Fruit fly (Drosophila melanogaster) whole organism, embryonic: ENCODE data around the gene CG5188.

Experiments
- Ada2b ChIP-seq: fragments of 200-800 bp; sonication (Bioruptor generic); IDR thresholded peaks from 2 replicates; pipeline ENCODE4 v1.3.6; 2022; ENCODE audit warnings: missing biosample characterization, missing genetic modification characterization
- Aef1 ChIP-seq: fragments of 200-800 bp; sonication (Bioruptor generic); IDR thresholded peaks from 3 replicates; pipeline ENCODE4 v1.3.6; 2022; ENCODE audit warnings: missing biosample characterization, missing genetic modification characterization
- CG10321 ChIP-seq: fragments of 200-800 bp; sonication (Bioruptor generic); IDR thresholded peaks from 2 replicates; pipeline ENCODE4 v1.3.6; 2022; ENCODE audit warnings: missing biosample characterization, missing genetic modification characterization
- CG10366 ChIP-seq: fragments of 200-800 bp; sonication (Bioruptor generic); IDR thresholded peaks from 2 replicates; pipeline ENCODE4 v1.3.6; 2022; ENCODE audit warnings: missing biosample characterization, missing genetic modification characterization
- CG10431 ChIP-seq: fragments of 200-800 bp; sonication (Bioruptor generic); optimal IDR thresholded peaks from 3 replicates; lab custom pipeline; 2018; ENCODE audit warnings: missing biosample characterization, mild to moderate bottlenecking, missing genetic modification characterization
- CG10979 ChIP-seq: fragments of 200-800 bp; sonication (Bioruptor generic); optimal IDR thresholded peaks from 2 replicates; lab custom pipeline; 2018; ENCODE audit warnings: missing biosample characterization, mild to moderate bottlenecking, missing genetic modification characterization, moderate library complexity
- CG12391 ChIP-seq: fragments of 200-800 bp; sonication (Bioruptor generic); optimal IDR thresholded peaks from 3 replicates; lab custom pipeline; 2018; ENCODE audit warnings: missing biosample characterization, mild to moderate bottlenecking, missing genetic modification characterization, moderate library complexity
- CG13296 ChIP-seq: fragments of 200-800 bp; sonication (Bioruptor generic); optimal IDR thresholded peaks from 3 replicates; lab custom pipeline; 2018; ENCODE audit warnings: missing biosample characterization, mild to moderate bottlenecking, missing genetic modification characterization
- CG15011 ChIP-seq: fragments of 200-800 bp; sonication (Bioruptor generic); optimal IDR thresholded peaks from 3 replicates; lab custom pipeline; 2018; ENCODE audit warnings: missing biosample characterization, mild to moderate bottlenecking, missing genetic modification characterization
- CG1529 ChIP-seq: fragments of 200-800 bp; sonication (Bioruptor generic); optimal IDR thresholded peaks from 3 replicates; lab custom pipeline; 2018; ENCODE audit warnings: missing biosample characterization, missing genetic modification characterization
- CG18262 ChIP-seq: fragments of 200-800 bp; optimal IDR thresholded peaks from 3 replicates; lab custom pipeline; 2019; ENCODE audit warnings: missing biosample characterization, mild to moderate bottlenecking, missing genetic modification characterization, moderate library complexity
- CG30431 ChIP-seq: fragments of 200-800 bp; sonication (Bioruptor generic); optimal IDR thresholded peaks from 2 replicates; lab custom pipeline; 2017; ENCODE audit warnings: missing biosample characterization, missing genetic modification characterization
- CG32767 ChIP-seq: fragments of 200-800 bp; sonication (Bioruptor generic); IDR thresholded peaks from 2 replicates; pipeline ENCODE4 v1.3.6; 2022; ENCODE audit warnings: missing biosample characterization, missing genetic modification characterization
- CG34422 ChIP-seq: fragments of 200-800 bp; sonication (Bioruptor generic); IDR thresholded peaks from 3 replicates; pipeline ENCODE4 v1.3.6; 2022; ENCODE audit warnings: missing biosample characterization, missing genetic modification characterization
- CG3847 ChIP-seq: fragments of 200-800 bp; sonication (Bioruptor generic); IDR thresholded peaks from 2 replicates; pipeline ENCODE4 v1.3.6; 2022; ENCODE audit warnings: missing biosample characterization, missing genetic modification characterization
- CG6791 ChIP-seq: fragments of 200-800 bp; sonication (Bioruptor generic); IDR thresholded peaks from 3 replicates; pipeline ENCODE4 v1.3.6; 2022; ENCODE audit warnings: missing biosample characterization, missing genetic modification characterization; ENCODE audit not compliant: partially characterized antibody
- CG7987 ChIP-seq: fragments of 200-800 bp; sonication (Bioruptor generic); optimal IDR thresholded peaks from 2 replicates; lab custom pipeline; 2018; ENCODE audit warnings: missing biosample characterization, mild to moderate bottlenecking, missing genetic modification characterization, moderate library complexity
- CG8089 ChIP-seq: fragments of 200-800 bp; sonication (Bioruptor generic); optimal IDR thresholded peaks from 3 replicates; lab custom pipeline; 2016; ENCODE audit warnings: missing biosample characterization, missing genetic modification characterization
- CG8281 ChIP-seq: fragments of 200-800 bp; sonication (Bioruptor generic); optimal IDR thresholded peaks from 2 replicates; lab custom pipeline; 2018; ENCODE audit warnings: missing biosample characterization, mild to moderate bottlenecking, missing genetic modification characterization, moderate library complexity
- CG9609 ChIP-seq: fragments of 200-800 bp; sonication (Bioruptor generic); optimal IDR thresholded peaks from 3 replicates; lab custom pipeline; 2016; ENCODE audit warnings: missing biosample characterization, missing genetic modification characterization
- CG9797 ChIP-seq: fragments of 200-800 bp; sonication (Bioruptor generic); optimal IDR thresholded peaks from 3 replicates; lab custom pipeline; 2018; ENCODE audit warnings: missing biosample characterization, mild to moderate bottlenecking, missing genetic modification characterization
- CG9876 ChIP-seq: fragments of 200-800 bp; sonication (Bioruptor generic); optimal IDR thresholded peaks from 2 replicates; lab custom pipeline; 2016; ENCODE audit warnings: missing biosample characterization, missing genetic modification characterization
- Dll ChIP-seq: fragments of 200-800 bp; sonication (Bioruptor generic); IDR thresholded peaks from 4 replicates; pipeline ENCODE4 v1.3.6; 2022; ENCODE audit warnings: missing biosample characterization, missing genetic modification characterization; ENCODE audit not compliant: partially characterized antibody
- Drgx ChIP-seq: fragments of 200-800 bp; sonication (Bioruptor generic); IDR thresholded peaks from 2 replicates; pipeline ENCODE4 v1.3.6; 2022; ENCODE audit warnings: missing biosample characterization, missing genetic modification characterization
- HmgD ChIP-seq: fragments of 200-800 bp; sonication (Bioruptor generic); optimal IDR thresholded peaks from 3 replicates; lab custom pipeline; 2016; ENCODE audit warnings: missing biosample characterization, missing genetic modification characterization
- Meics ChIP-seq: fragments of 200-800 bp; sonication (Bioruptor generic); optimal IDR thresholded peaks from 2 replicates; lab custom pipeline; 2017; ENCODE audit warnings: missing biosample characterization, mild to moderate bottlenecking, missing genetic modification characterization
- Sin3A ChIP-seq: fragments of >200 bp; optimal IDR thresholded peaks from 2 replicates; lab custom pipeline; 2018
- Sry-δ ChIP-seq: fragments of 200-800 bp; sonication (Bioruptor generic); optimal IDR thresholded peaks from 2 replicates; lab custom pipeline; 2016; ENCODE audit warnings: missing biosample characterization, missing genetic modification characterization
- al ChIP-seq: fragments of 200-800 bp; sonication (Bioruptor generic); IDR thresholded peaks from 2 replicates; pipeline ENCODE4 v1.3.6; 2022; ENCODE audit warnings: missing biosample characterization, missing genetic modification characterization
- az2 ChIP-seq: fragments of 200-800 bp; sonication (Bioruptor generic); optimal IDR thresholded peaks from 3 replicates; lab custom pipeline; 2016; ENCODE audit warnings: missing biosample characterization, missing genetic modification characterization
- btn ChIP-seq: fragments of 200-800 bp; sonication (Bioruptor generic); optimal IDR thresholded peaks from 2 replicates; lab custom pipeline; 2016; ENCODE audit warnings: missing biosample characterization, missing genetic modification characterization
- chn ChIP-seq: fragments of 200-800 bp; sonication (Bioruptor generic); optimal IDR thresholded peaks from 2 replicates; lab custom pipeline; 2016; ENCODE audit warnings: missing biosample characterization, missing genetic modification characterization
- crol ChIP-seq: fragments of 200-800 bp; sonication (Bioruptor generic); IDR thresholded peaks from 2 replicates; pipeline ENCODE4 v1.3.6; 2022; ENCODE audit warnings: missing biosample characterization, missing genetic modification characterization
- cwo ChIP-seq: fragments of 200-800 bp; sonication (Bioruptor generic); optimal IDR thresholded peaks from 3 replicates; lab custom pipeline; 2017; ENCODE audit warnings: missing biosample characterization, missing genetic modification characterization, mild to moderate bottlenecking, moderate library complexity, missing genetic modification reagents
- dati ChIP-seq: fragments of 200-800 bp; sonication (Bioruptor generic); IDR thresholded peaks from 2 replicates; pipeline ENCODE4 v1.3.6; 2022; ENCODE audit warnings: missing biosample characterization, missing genetic modification characterization
- dmrt11E ChIP-seq: fragments of 200-800 bp; sonication (Bioruptor generic); optimal IDR thresholded peaks from 3 replicates; lab custom pipeline; 2018; ENCODE audit warnings: missing biosample characterization, mild to moderate bottlenecking, missing genetic modification characterization, moderate library complexity
- dpn ChIP-seq, 2 experiments: fragments of 200-800 bp; sonication (Bioruptor generic); optimal IDR thresholded peaks; 3 replicates each; lab custom pipeline; 2016; ENCODE audit warnings: missing biosample characterization in 2 of 2, missing genetic modification characterization in 2 of 2
- ftz-f1 ChIP-seq: fragments of 200-800 bp; sonication (Bioruptor generic); optimal IDR thresholded peaks from 2 replicates; lab custom pipeline; 2016; ENCODE audit warnings: missing biosample characterization, missing genetic modification characterization
- gsb ChIP-seq: fragments of 200-800 bp; sonication (Bioruptor generic); IDR thresholded peaks from 2 replicates; pipeline ENCODE4 v1.3.6; 2022; ENCODE audit warnings: missing biosample characterization, missing genetic modification characterization
- ham ChIP-seq: fragments of 200-800 bp; sonication (Bioruptor generic); IDR thresholded peaks from 2 replicates; pipeline ENCODE4 v1.3.6; 2022; ENCODE audit warnings: missing biosample characterization, missing genetic modification characterization
- hbn ChIP-seq: fragments of 200-800 bp; sonication (Bioruptor generic); IDR thresholded peaks from 2 replicates; pipeline ENCODE4 v1.3.6; 2022; ENCODE audit warnings: missing biosample characterization, missing genetic modification characterization; ENCODE audit not compliant: partially characterized antibody
- inv ChIP-seq: fragments of 200-800 bp; sonication (Bioruptor generic); IDR thresholded peaks from 2 replicates; pipeline ENCODE4 v1.3.6; 2022; ENCODE audit warnings: missing biosample characterization, missing genetic modification characterization; ENCODE audit not compliant: partially characterized antibody
- mam ChIP-seq: fragments of 200-800 bp; sonication (Bioruptor generic); optimal IDR thresholded peaks from 3 replicates; lab custom pipeline; 2016; ENCODE audit warnings: missing biosample characterization, missing genetic modification characterization
- oc ChIP-seq: fragments of 200-800 bp; sonication (Bioruptor generic); optimal IDR thresholded peaks from 2 replicates; lab custom pipeline; 2018; ENCODE audit warnings: missing biosample characterization, mild to moderate bottlenecking, missing genetic modification characterization, moderate library complexity
- otp ChIP-seq: fragments of 200-800 bp; sonication (Bioruptor generic); IDR thresholded peaks from 3 replicates; pipeline ENCODE4, ENCODE4 v1.3.6; 2022; ENCODE audit warnings: missing biosample characterization, missing genetic modification characterization
- pita ChIP-seq: fragments of 200-800 bp; sonication (Bioruptor generic); optimal IDR thresholded peaks from 2 replicates; lab custom pipeline; 2017; ENCODE audit warnings: missing biosample characterization, mild to moderate bottlenecking, missing genetic modification characterization
- psq ChIP-seq: fragments of 200-800 bp; sonication (Bioruptor generic); optimal IDR thresholded peaks from 2 replicates; lab custom pipeline; 2017; ENCODE audit warnings: missing biosample characterization, missing genetic modification characterization
- run ChIP-seq: fragments of 200-800 bp; sonication (Bioruptor generic); optimal IDR thresholded peaks from 3 replicates; lab custom pipeline; 2018; ENCODE audit warnings: missing biosample characterization, mild to moderate bottlenecking, missing genetic modification characterization
- sens-2 ChIP-seq: fragments of 200-800 bp; sonication (Bioruptor generic); IDR thresholded peaks from 2 replicates; pipeline ENCODE4 v1.3.6; 2022; ENCODE audit warnings: missing biosample characterization, missing genetic modification characterization
- sisA ChIP-seq: fragments of 200-800 bp; sonication (Bioruptor generic); IDR thresholded peaks from 2 replicates; pipeline ENCODE4 v1.3.6; 2022; ENCODE audit warnings: missing biosample characterization, missing genetic modification characterization
- so ChIP-seq: fragments of 200-800 bp; sonication (Bioruptor generic); IDR thresholded peaks from 3 replicates; pipeline ENCODE4 v1.3.6; 2022; ENCODE audit warnings: missing biosample characterization, missing genetic modification characterization
- trem ChIP-seq: fragments of 200-800 bp; optimal IDR thresholded peaks from 3 replicates; lab custom pipeline; 2019; ENCODE audit warnings: missing biosample characterization, mild to moderate bottlenecking, missing genetic modification characterization, moderate library complexity

CG5188 gene

DNA sequence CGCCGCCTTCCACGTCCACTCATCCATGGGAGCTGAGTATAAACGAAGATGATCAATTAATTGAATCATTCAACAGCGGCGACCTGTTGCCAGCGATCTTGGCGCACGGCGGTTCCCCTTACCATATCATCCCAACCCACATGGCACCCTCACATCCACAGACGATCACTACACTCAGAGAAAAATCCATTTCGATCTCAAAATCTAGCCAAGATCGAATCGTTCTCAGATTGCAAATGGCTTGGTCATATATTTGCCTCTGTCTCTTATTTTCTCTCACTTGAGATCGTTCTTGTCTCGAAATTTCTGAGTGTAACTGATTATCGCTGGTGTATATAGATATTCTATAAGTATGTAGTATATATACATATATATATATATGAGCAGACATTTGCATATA lies 39.8 kb downstream of the CG5188 start (continued):
- TF ChIP-seq CG3847 (GFP tag; lab: Robert Waterston, UW), result peak; percentile 56
- TF ChIP-seq HmgD (GFP tag; lab: Kevin White, UChicago), result no peak
- TF ChIP-seq az2 (GFP tag; lab: Kevin White, UChicago), result peak; percentile 55
- TF ChIP-seq btn (GFP tag; lab: Kevin White, UChicago), result no peak
- TF ChIP-seq gsb (GFP tag; lab: Robert Waterston, UW), result 0 out of 2 replicates have a peak, but pooled peaks have one; percentile 46
- TF ChIP-seq Ada2b, result peak; percentile 43; the same call in 1 of the 2 replicates
- no peak for TF ChIP-seq CG1529 (GFP tag; lab: Kevin White, UChicago)
- TF ChIP-seq crol (GFP tag; lab: Robert Waterston, UW), result no peak
- TF ChIP-seq CG10979 (tag; lab: Kevin White, UChicago), result peak; percentile 44
- no peak for TF ChIP-seq Sin3A
- no peak for TF ChIP-seq CG7987 (GFP tag; lab: Kevin White, UChicago)
- TF ChIP-seq CG15011, result no peak
- peak; percentile 11 for TF ChIP-seq chn (GFP tag; lab: Kevin White, UChicago)
- peak; percentile 50 for TF ChIP-seq oc
- peak; percentile 8 for TF ChIP-seq CG30431 (GFP tag; lab: Kevin White, UChicago)
- TF ChIP-seq pita, result no peak
- no peak for TF ChIP-seq dmrt11E
- no peak for TF ChIP-seq CG10321 (GFP tag; lab: Robert Waterston, UW)
- peak; percentile 56 for TF ChIP-seq sisA (GFP tag; lab: Robert Waterston, UW)
- TF ChIP-seq psq (GFP tag; lab: Kevin White, UChicago), result no peak
- TF ChIP-seq al, result peak; percentile 57
- no peak for TF ChIP-seq ftz-f1 (GFP tag; lab: Kevin White, UChicago)
- peak; percentile 56; the same call in 1 of the 2 replicates for TF ChIP-seq dati (GFP tag; lab: Robert Waterston, UW)
- no peak for TF ChIP-seq CG10431 (GFP tag; lab: Kevin White, UChicago)
- TF ChIP-seq Sry-δ (GFP tag; lab: Kevin White, UChicago), result no peak
- TF ChIP-seq Drgx, result peak; percentile 80
- TF ChIP-seq CG18262 (tag; lab: Kevin White, UChicago), result peak; percentile 52
- no peak for TF ChIP-seq CG9876 (GFP tag; lab: Kevin White, UChicago)
- peak; percentile 18 to 71 for TF ChIP-seq dpn (GFP tag; optimal IDR thresholded peaks at IDR 0.05; lab: Kevin White, UChicago)
- no peak for TF ChIP-seq hbn (GFP tag; lab: Robert Waterston, UW)
- TF ChIP-seq sens-2 (GFP tag; lab: Robert Waterston, UW), result peak; percentile 29; the same call in 1 of the 2 replicates
- peak; percentile 3 for TF ChIP-seq CG8281 (tag; lab: Kevin White, UChicago)
- TF ChIP-seq mam, result peak; percentile 39
- TF ChIP-seq CG12391, result peak; percentile 63
- peak; percentile 40 for TF ChIP-seq CG10366
- TF ChIP-seq Meics, result peak; percentile 62
- no peak for TF ChIP-seq CG9609 (GFP tag; lab: Kevin White, UChicago)
- no peak for TF ChIP-seq run
- no peak for TF ChIP-seq CG6791 (GFP tag; lab: Robert Waterston, UW)
- TF ChIP-seq CG8089, result no peak
- TF ChIP-seq CG34422 (GFP tag; lab: Robert Waterston, UW), result peak; percentile 73; the same call in 2 of the 3 replicates
- no peak for TF ChIP-seq inv (GFP tag; lab: Robert Waterston, UW)
- peak; percentile 52 for TF ChIP-seq CG13296 (GFP tag; lab: Kevin White, UChicago)
- peak; percentile 51; the same call in 1 of the 3 replicates for TF ChIP-seq so (GFP tag; lab: Robert Waterston, UW)
- no peak for TF ChIP-seq CG9797
- peak; percentile 26; the same call in 1 of the 3 replicates for TF ChIP-seq otp (GFP tag; lab: Robert Waterston, UW)
- TF ChIP-seq ham (GFP tag; lab: Robert Waterston, UW), result no peak
- peak; percentile 16 for TF ChIP-seq trem (tag; lab: Kevin White, UChicago)
- no peak for TF ChIP-seq Dll (GFP tag; lab: Robert Waterston, UW)
- TF ChIP-seq Aef1 (GFP tag; lab: Robert Waterston, UW), result peak; percentile 63
- TF ChIP-seq cwo, result no peak
- no peak for TF ChIP-seq CG32767 (GFP tag; lab: Robert Waterston, UW)
